Fruit fly (Drosophila melanogaster) whole organism, embryonic: ENCODE data around the gene CG10226.

Experiments used
- Abd-B ChIP-seq: fragments of 200-800 bp; sonication (Bioruptor generic); optimal IDR thresholded peaks from 2 replicates; lab custom pipeline; 2018; ENCODE audit warnings: missing biosample characterization, mild to moderate bottlenecking, missing genetic modification characterization, moderate library complexity
- Antp ChIP-seq: fragments of 200-800 bp; sonication (Bioruptor generic); optimal IDR thresholded peaks from 3 replicates; lab custom pipeline; 2016; ENCODE audit warnings: missing biosample characterization, missing genetic modification characterization
- CG11456 ChIP-seq: fragments of 200-800 bp; sonication (Bioruptor generic); IDR thresholded peaks from 3 replicates; pipeline ENCODE4 v1.3.6; 2022; ENCODE audit warnings: missing biosample characterization, missing genetic modification characterization
- CG14710 ChIP-seq: fragments of 200-800 bp; sonication (Bioruptor generic); optimal IDR thresholded peaks from 3 replicates; lab custom pipeline; 2019; ENCODE audit warnings: missing biosample characterization, mild to moderate bottlenecking, missing genetic modification characterization, moderate library complexity
- CG14965 ChIP-seq: fragments of 200-800 bp; sonication (Bioruptor generic); optimal IDR thresholded peaks from 2 replicates; lab custom pipeline; 2016; ENCODE audit warnings: missing biosample characterization, missing genetic modification characterization, borderline replicate concordance
- CG1647 ChIP-seq: fragments of 200-800 bp; sonication (Bioruptor generic); optimal IDR thresholded peaks from 3 replicates; lab custom pipeline; 2016; ENCODE audit warnings: missing biosample characterization, missing genetic modification characterization
- CG2129 ChIP-seq: fragments of 200-800 bp; sonication (Bioruptor generic); IDR thresholded peaks from 2 replicates; pipeline ENCODE4 v1.3.6; 2022; ENCODE audit warnings: missing biosample characterization, missing genetic modification characterization; ENCODE audit not compliant: partially characterized antibody
- CG2202 ChIP-seq: fragments of 200-800 bp; sonication (Bioruptor generic); optimal IDR thresholded peaks from 2 replicates; lab custom pipeline; 2018; ENCODE audit warnings: missing biosample characterization, mild to moderate bottlenecking, missing genetic modification characterization
- CG2678 ChIP-seq: fragments of 200-800 bp; sonication (Bioruptor generic); optimal IDR thresholded peaks from 3 replicates; lab custom pipeline; 2019; ENCODE audit warnings: missing biosample characterization, mild to moderate bottlenecking, missing genetic modification characterization, moderate library complexity
- CG2712 ChIP-seq: fragments of 200-800 bp; optimal IDR thresholded peaks from 3 replicates; lab custom pipeline; 2019; ENCODE audit warnings: missing biosample characterization, mild to moderate bottlenecking, missing genetic modification characterization, moderate library complexity
- CG31365 ChIP-seq: fragments of 200-800 bp; sonication (Bioruptor generic); optimal IDR thresholded peaks from 2 replicates; lab custom pipeline; 2018; ENCODE audit warnings: missing biosample characterization, mild to moderate bottlenecking, missing genetic modification characterization
- CG31441 ChIP-seq: fragments of 200-800 bp; sonication (Bioruptor generic); IDR thresholded peaks from 2 replicates; pipeline ENCODE4 v1.3.6; 2022; ENCODE audit warnings: missing biosample characterization, missing genetic modification characterization
- CG6854 ChIP-seq: fragments of 200-800 bp; sonication (Bioruptor generic); optimal IDR thresholded peaks from 3 replicates; lab custom pipeline; 2017; ENCODE audit warnings: missing biosample characterization, mild to moderate bottlenecking, missing genetic modification characterization
- CG8281 ChIP-seq: fragments of 200-800 bp; sonication (Bioruptor generic); optimal IDR thresholded peaks from 2 replicates; lab custom pipeline; 2018; ENCODE audit warnings: missing biosample characterization, mild to moderate bottlenecking, missing genetic modification characterization, moderate library complexity
- CG9797 ChIP-seq: fragments of 200-800 bp; sonication (Bioruptor generic); optimal IDR thresholded peaks from 3 replicates; lab custom pipeline; 2018; ENCODE audit warnings: missing biosample characterization, mild to moderate bottlenecking, missing genetic modification characterization
- CG9817 ChIP-seq: fragments of 200-800 bp; sonication (Bioruptor generic); optimal IDR thresholded peaks from 2 replicates; lab custom pipeline; 2018; ENCODE audit warnings: missing biosample characterization, mild to moderate bottlenecking, missing genetic modification characterization, moderate library complexity
- CHES-1-like ChIP-seq: fragments of 200-800 bp; sonication (Bioruptor generic); optimal IDR thresholded peaks from 2 replicates; lab custom pipeline; 2016; ENCODE audit warnings: missing biosample characterization, missing genetic modification characterization
- CoRest ChIP-seq: fragments of 200-800 bp; sonication (Bioruptor generic); optimal IDR thresholded peaks from 3 replicates; lab custom pipeline; 2018; ENCODE audit warnings: missing biosample characterization, mild to moderate bottlenecking, missing genetic modification characterization, moderate library complexity
- Dll ChIP-seq: fragments of 200-800 bp; sonication (Bioruptor generic); IDR thresholded peaks from 4 replicates; pipeline ENCODE4 v1.3.6; 2022; ENCODE audit warnings: missing biosample characterization, missing genetic modification characterization; ENCODE audit not compliant: partially characterized antibody
- Drgx ChIP-seq: fragments of 200-800 bp; sonication (Bioruptor generic); IDR thresholded peaks from 2 replicates; pipeline ENCODE4 v1.3.6; 2022; ENCODE audit warnings: missing biosample characterization, missing genetic modification characterization
- Fer1 ChIP-seq: fragments of 200-800 bp; sonication (Bioruptor generic); optimal IDR thresholded peaks from 2 replicates; lab custom pipeline; 2017; ENCODE audit warnings: missing biosample characterization, mild to moderate bottlenecking, missing genetic modification characterization
- Gug ChIP-seq: fragments of 200-800 bp; sonication (Bioruptor generic); IDR thresholded peaks from 4 replicates; pipeline ENCODE4 v1.3.6; 2022; ENCODE audit warnings: missing biosample characterization, missing genetic modification characterization
- HLH3B ChIP-seq: fragments of 200-800 bp; sonication (Bioruptor generic); IDR thresholded peaks from 2 replicates; pipeline ENCODE4 v1.3.6; 2022; ENCODE audit warnings: missing biosample characterization, missing genetic modification characterization
- HLHmδ ChIP-seq: fragments of 200-800 bp; sonication (Bioruptor generic); optimal IDR thresholded peaks from 2 replicates; lab custom pipeline; 2018; ENCODE audit warnings: missing biosample characterization, mild to moderate bottlenecking, missing genetic modification characterization, moderate library complexity
- Lim3 ChIP-seq: fragments of 200-800 bp; sonication (Bioruptor generic); IDR thresholded peaks from 2 replicates; pipeline ENCODE4 v1.3.6; 2022; ENCODE audit warnings: missing biosample characterization, missing genetic modification characterization
- MESR4 ChIP-seq: fragments of 200-800 bp; sonication (Bioruptor generic); optimal IDR thresholded peaks from 2 replicates; lab custom pipeline; 2018; ENCODE audit warnings: missing biosample characterization, mild to moderate bottlenecking, missing genetic modification characterization, moderate library complexity
- NK7.1 ChIP-seq: fragments of 200-800 bp; sonication (Bioruptor generic); optimal IDR thresholded peaks from 3 replicates; lab custom pipeline; 2016; ENCODE audit warnings: missing biosample characterization, missing genetic modification characterization
- Nf-YC ChIP-seq: fragments of 200-800 bp; optimal IDR thresholded peaks from 3 replicates; lab custom pipeline; 2019; ENCODE audit warnings: missing biosample characterization, mild to moderate bottlenecking, missing genetic modification characterization, moderate library complexity
- Opbp ChIP-seq: fragments of 200-800 bp; sonication (Bioruptor generic); IDR thresholded peaks from 3 replicates; pipeline ENCODE4 v1.3.6; 2022; ENCODE audit warnings: missing biosample characterization, missing genetic modification characterization; ENCODE audit not compliant: partially characterized antibody
- Poxn ChIP-seq: fragments of 200-800 bp; sonication (Bioruptor generic); IDR thresholded peaks from 2 replicates; pipeline ENCODE4 v1.3.6; 2022; ENCODE audit warnings: missing biosample characterization, missing genetic modification characterization
- Rfx ChIP-seq: fragments of 200-800 bp; sonication (Bioruptor generic); IDR thresholded peaks from 2 replicates; pipeline ENCODE4 v1.3.6; 2022; ENCODE audit warnings: missing biosample characterization, missing genetic modification characterization
- Rx ChIP-seq: fragments of 200-800 bp; sonication (Bioruptor generic); IDR thresholded peaks from 2 replicates; pipeline ENCODE4 v1.3.6; 2022; ENCODE audit warnings: missing biosample characterization, missing genetic modification characterization
- Sox102F ChIP-seq: fragments of 200-800 bp; sonication (Bioruptor generic); optimal IDR thresholded peaks from 2 replicates; lab custom pipeline; 2018; ENCODE audit warnings: missing biosample characterization, mild to moderate bottlenecking, missing genetic modification characterization, moderate library complexity
- Xrp1 ChIP-seq: fragments of 200-800 bp; sonication (Bioruptor generic); IDR thresholded peaks from 2 replicates; pipeline ENCODE4 v1.3.6; 2022; ENCODE audit warnings: missing biosample characterization, missing genetic modification characterization
- crol ChIP-seq: fragments of 200-800 bp; sonication (Bioruptor generic); IDR thresholded peaks from 2 replicates; pipeline ENCODE4 v1.3.6; 2022; ENCODE audit warnings: missing biosample characterization, missing genetic modification characterization
- disco-r ChIP-seq: fragments of 200-800 bp; sonication (Bioruptor generic); optimal IDR thresholded peaks from 2 replicates; lab custom pipeline; 2016; ENCODE audit warnings: missing biosample characterization, missing genetic modification characterization
- dmrt99B ChIP-seq: fragments of 200-800 bp; sonication (Bioruptor generic); optimal IDR thresholded peaks from 2 replicates; lab custom pipeline; 2018; ENCODE audit warnings: missing biosample characterization, mild to moderate bottlenecking, missing genetic modification characterization, moderate library complexity
- dpn ChIP-seq, 2 experiments: fragments of 200-800 bp; sonication (Bioruptor generic); optimal IDR thresholded peaks; 3 replicates each; lab custom pipeline; 2016; ENCODE audit warnings: missing biosample characterization in 2 of 2, missing genetic modification characterization in 2 of 2
- esg ChIP-seq: fragments of 200-800 bp; sonication (Bioruptor generic); conservative IDR thresholded peaks from 2 replicates; pipeline ENCODE4 v1.3.6; 2022; ENCODE audit warnings: missing biosample characterization, missing genetic modification characterization
- fd96Cb ChIP-seq: fragments of 200-800 bp; sonication (Bioruptor generic); optimal IDR thresholded peaks from 2 replicates; lab custom pipeline; 2018; ENCODE audit warnings: missing biosample characterization, mild to moderate bottlenecking, missing genetic modification characterization, moderate library complexity
- klu ChIP-seq: fragments of 200-800 bp; sonication (Bioruptor generic); IDR thresholded peaks from 2 replicates; pipeline ENCODE4 v1.3.6; 2022; ENCODE audit warnings: missing biosample characterization, missing genetic modification characterization
- nom ChIP-seq: fragments of 200-800 bp; sonication (Bioruptor generic); optimal IDR thresholded peaks from 2 replicates; lab custom pipeline; 2017; ENCODE audit warnings: missing biosample characterization, missing genetic modification characterization, mild to moderate bottlenecking, moderate library complexity, missing genetic modification reagents
- pb ChIP-seq: fragments of 200-800 bp; sonication (Bioruptor generic); optimal IDR thresholded peaks from 3 replicates; lab custom pipeline; 2016; ENCODE audit warnings: missing biosample characterization, missing genetic modification characterization
- sc ChIP-seq, 3 experiments: fragments of >200 bp in 2 of 3; fragments of 200-800 bp in 1 of 3; sonication (Bioruptor generic) in 1 of 3; optimal IDR thresholded peaks; 2 replicates in 2 of 3; 3 replicates in 1 of 3; lab custom pipeline; 2017; ENCODE audit warnings: mild to moderate bottlenecking in 1 of 3, missing biosample characterization in 1 of 3, missing genetic modification characterization in 1 of 3, missing genetic modification reagents in 1 of 3
- sd ChIP-seq: fragments of 200-800 bp; sonication (Bioruptor generic); optimal IDR thresholded peaks from 3 replicates; lab custom pipeline; 2018; ENCODE audit warnings: missing biosample characterization, mild to moderate bottlenecking, missing genetic modification characterization, moderate library complexity
- sens ChIP-seq: fragments of 200-800 bp; sonication (Bioruptor generic); peaks from one replicate; lab custom pipeline; 2016; ENCODE audit warnings: missing biosample characterization, missing genetic modification characterization
- sens-2 ChIP-seq: fragments of 200-800 bp; sonication (Bioruptor generic); IDR thresholded peaks from 2 replicates; pipeline ENCODE4 v1.3.6; 2022; ENCODE audit warnings: missing biosample characterization, missing genetic modification characterization
- sna ChIP-seq: fragments of 200-800 bp; sonication (Bioruptor generic); IDR thresholded peaks from 2 replicates; pipeline ENCODE4 v1.3.6; 2022; ENCODE audit warnings: missing biosample characterization, missing genetic modification characterization; ENCODE audit not compliant: partially characterized antibody
- toy ChIP-seq: fragments of 200-800 bp; sonication (Bioruptor generic); IDR thresholded peaks from 2 replicates; pipeline ENCODE4 v1.3.6; 2022; ENCODE audit warnings: missing biosample characterization, missing genetic modification characterization
- vnd ChIP-seq: fragments of 200-800 bp; sonication (Bioruptor generic); IDR thresholded peaks from 3 replicates; pipeline ENCODE4 v1.3.6; 2022; ENCODE audit warnings: missing biosample characterization, missing genetic modification characterization; ENCODE audit not compliant: partially characterized antibody

The CG10226 gene

dm6 chr3L:6274929-6275328, 35.1 kb upstream of the CG10226 start:
- TF ChIP-seq crol, result 0 out of 2 replicates have a peak, but pooled peaks have one; percentile 26
- TF ChIP-seq CG9797 (GFP tag; lab: Kevin White, UChicago), result no peak
- TF ChIP-seq vnd, result 0 out of 3 replicates have a peak, but pooled peaks have one; percentile 17
- no peak for TF ChIP-seq CG14965 (GFP tag; lab: Kevin White, UChicago)
- no peak for TF ChIP-seq Poxn
- TF ChIP-seq Drgx (GFP tag; lab: Robert Waterston, UW), result peak; percentile 81
- no peak for TF ChIP-seq NK7.1

dm6 chr3L:6270283-6270682, 30.4 kb upstream of the CG10226 start:
- TF ChIP-seq Rfx (GFP tag; lab: Robert Waterston, UW) (no peak), HLH3B (GFP tag; lab: Robert Waterston, UW) (no peak), toy (GFP tag; lab: Robert Waterston, UW) (no peak), HLHmδ (GFP tag; lab: Kevin White, UChicago) (no peak), sens-2 (GFP tag; lab: Robert Waterston, UW) (no peak), dpn (GFP tag; optimal IDR thresholded peaks at IDR 0.05; lab: Kevin White, UChicago) (no peak), Dll (GFP tag; lab: Robert Waterston, UW) (no peak), sens (GFP tag; lab: Kevin White, UChicago) (peak; percentile 4), Lim3 (GFP tag; lab: Robert Waterston, UW) (no peak), CG31441 (GFP tag; lab: Robert Waterston, UW) (0 out of 2 replicates have a peak, but pooled peaks have one; percentile 23), CHES-1-like (GFP tag; lab: Kevin White, UChicago) (no peak), CoRest (no peak), Abd-B (GFP tag; lab: Kevin White, UChicago) (no peak), CG2129 (GFP tag; lab: Robert Waterston, UW) (no peak), MESR4 (GFP tag; lab: Kevin White, UChicago) (no peak), Opbp (GFP tag; lab: Robert Waterston, UW) (no peak), Nf-YC (tag; lab: Kevin White, UChicago) (no peak), CG11456 (GFP tag; lab: Robert Waterston, UW) (no peak), CG1647 (GFP tag; lab: Kevin White, UChicago) (no peak), CG6854 (GFP tag; lab: Kevin White, UChicago) (no peak), esg (no peak), CG8281 (tag; lab: Kevin White, UChicago) (no peak), Sox102F (peak; percentile 35), Antp (no peak), sna (GFP tag; lab: Robert Waterston, UW) (no peak), pb (no peak), fd96Cb (tag; lab: Kevin White, UChicago) (peak; percentile 1), CG2202 (no peak), sd (tag; lab: Kevin White, UChicago) (no peak), CG2678 (tag; lab: Kevin White, UChicago) (no peak), sc (optimal IDR thresholded peaks at IDR 0.05; lab: Kevin White, UChicago) (no peak), sc (GFP tag; optimal IDR thresholded peaks at IDR 0.05; lab: Kevin White, UChicago) (no peak), Gug (GFP tag; lab: Robert Waterston, UW) (no peak), CG9817 (tag; lab: Kevin White, UChicago) (no peak), CG2712 (no peak), Fer1 (no peak), CG14710 (tag; lab: Kevin White, UChicago) (no peak), Rx (GFP tag; lab: Robert Waterston, UW) (no peak), Xrp1 (GFP tag; lab: Robert Waterston, UW) (peak; percentile 34; the same call in 1 of the 2 replicates), disco-r (GFP tag; lab: Kevin White, UChicago) (no peak), CG31365 (tag; lab: Kevin White, UChicago) (no peak), nom (GFP tag; lab: Kevin White, UChicago) (no peak), dmrt99B (tag; lab: Kevin White, UChicago) (peak; percentile 33), klu (GFP tag; lab: Robert Waterston, UW) (no peak)
